Fruit fly (Drosophila melanogaster) whole organism, embryonic: ENCODE data around the gene APC4.
A peak's percentile ranks its signal among the peaks of the same experiment; 100 is the strongest.

ENCODE experiments used
- BEAF-32 ChIP-seq: fragments of 200-800 bp; sonication (Bioruptor generic); optimal IDR thresholded peaks from 3 replicates; lab custom pipeline; 2017; ENCODE audit warnings: missing biosample characterization, missing genetic modification characterization, mild to moderate bottlenecking, moderate library complexity, missing genetic modification reagents
- Bgb ChIP-seq: fragments of 200-800 bp; sonication (Bioruptor generic); IDR thresholded peaks from 2 replicates; pipeline ENCODE4 v1.3.6; 2022; ENCODE audit warnings: missing biosample characterization, missing genetic modification characterization; ENCODE audit not compliant: partially characterized antibody
- Blimp-1 ChIP-seq: fragments of 200-800 bp; sonication (Bioruptor generic); optimal IDR thresholded peaks from 3 replicates; lab custom pipeline; 2018; ENCODE audit warnings: missing biosample characterization, missing genetic modification characterization, mild to moderate bottlenecking, moderate library complexity, missing genetic modification reagents
- CG10267 ChIP-seq: fragments of 200-800 bp; sonication (Bioruptor generic); optimal IDR thresholded peaks from 2 replicates; lab custom pipeline; 2018; ENCODE audit warnings: missing biosample characterization, mild to moderate bottlenecking, missing genetic modification characterization, moderate library complexity
- CG10321 ChIP-seq: fragments of 200-800 bp; sonication (Bioruptor generic); IDR thresholded peaks from 2 replicates; pipeline ENCODE4 v1.3.6; 2022; ENCODE audit warnings: missing biosample characterization, missing genetic modification characterization
- CG10654 ChIP-seq: fragments of 200-800 bp; sonication (Bioruptor generic); optimal IDR thresholded peaks from 2 replicates; lab custom pipeline; 2016; ENCODE audit warnings: missing biosample characterization, missing genetic modification characterization
- CG11398 ChIP-seq: fragments of 200-800 bp; sonication (Bioruptor generic); optimal IDR thresholded peaks from 2 replicates; lab custom pipeline; 2016; ENCODE audit warnings: missing biosample characterization, missing genetic modification characterization
- CG11504 ChIP-seq: fragments of 200-800 bp; sonication (Bioruptor generic); optimal IDR thresholded peaks from 3 replicates; lab custom pipeline; 2019; ENCODE audit warnings: missing biosample characterization, mild to moderate bottlenecking, missing genetic modification characterization, moderate library complexity
- CG11695 ChIP-seq: fragments of 200-800 bp; sonication (Bioruptor generic); IDR thresholded peaks from 3 replicates; pipeline ENCODE4 v1.3.6; 2022; ENCODE audit warnings: missing biosample characterization, missing genetic modification characterization
- CG12659 ChIP-seq: fragments of 200-800 bp; sonication (Bioruptor generic); optimal IDR thresholded peaks from 3 replicates; lab custom pipeline; 2017; ENCODE audit warnings: mild to moderate bottlenecking, missing biosample characterization, missing genetic modification reagents, missing genetic modification characterization
- CG15514 ChIP-seq: fragments of 200-800 bp; sonication (Bioruptor generic); optimal IDR thresholded peaks from 3 replicates; lab custom pipeline; 2017; ENCODE audit warnings: missing biosample characterization, missing genetic modification characterization, mild to moderate bottlenecking, moderate library complexity, missing genetic modification reagents
- CG17359 ChIP-seq: fragments of 200-800 bp; sonication (Bioruptor generic); optimal IDR thresholded peaks from 3 replicates; lab custom pipeline; 2018; ENCODE audit warnings: missing biosample characterization, mild to moderate bottlenecking, missing genetic modification characterization, moderate library complexity
- CG17802 ChIP-seq: fragments of 200-800 bp; sonication (Bioruptor generic); optimal IDR thresholded peaks from 2 replicates; lab custom pipeline; 2018; ENCODE audit warnings: missing biosample characterization, mild to moderate bottlenecking, missing genetic modification characterization, moderate library complexity
- CG18011 ChIP-seq: fragments of 200-800 bp; sonication (Bioruptor generic); optimal IDR thresholded peaks from 2 replicates; lab custom pipeline; 2017; ENCODE audit warnings: missing biosample characterization, missing genetic modification characterization, mild to moderate bottlenecking, moderate library complexity, missing genotype
- CG43689 ChIP-seq: fragments of 200-800 bp; sonication (Bioruptor generic); IDR thresholded peaks from 2 replicates; pipeline ENCODE4 v1.3.6; 2022; ENCODE audit warnings: missing biosample characterization, missing genetic modification characterization
- CG7786 ChIP-seq: fragments of 200-800 bp; sonication (Bioruptor generic); optimal IDR thresholded peaks from 2 replicates; lab custom pipeline; 2016; ENCODE audit warnings: missing biosample characterization, missing genetic modification characterization
- CG8388 ChIP-seq: fragments of 200-800 bp; sonication (Bioruptor generic); optimal IDR thresholded peaks from 2 replicates; lab custom pipeline; 2019; ENCODE audit warnings: missing biosample characterization, mild to moderate bottlenecking, missing genetic modification characterization, moderate library complexity
- Dref ChIP-seq: fragments of 200-800 bp; sonication (Bioruptor generic); IDR thresholded peaks from 2 replicates; pipeline ENCODE4 v1.3.6; 2022; ENCODE audit warnings: missing biosample characterization, missing genetic modification characterization
- H2.0 ChIP-seq: fragments of 200-800 bp; sonication (Bioruptor generic); IDR thresholded peaks from 2 replicates; pipeline ENCODE4 v1.3.6; 2022; ENCODE audit warnings: missing biosample characterization, missing genetic modification characterization
- HLHmδ ChIP-seq: fragments of 200-800 bp; sonication (Bioruptor generic); optimal IDR thresholded peaks from 2 replicates; lab custom pipeline; 2018; ENCODE audit warnings: missing biosample characterization, mild to moderate bottlenecking, missing genetic modification characterization, moderate library complexity
- Hmx ChIP-seq: fragments of 200-800 bp; sonication (Bioruptor generic); optimal IDR thresholded peaks from 2 replicates; lab custom pipeline; 2016; ENCODE audit warnings: missing biosample characterization, missing genetic modification characterization
- Hsf ChIP-seq: fragments of 200-800 bp; sonication (Bioruptor generic); optimal IDR thresholded peaks from 3 replicates; lab custom pipeline; 2016; ENCODE audit warnings: missing biosample characterization, missing genetic modification characterization
- Kr ChIP-seq: fragments of 200-800 bp; sonication (Bioruptor generic); optimal IDR thresholded peaks from 2 replicates; lab custom pipeline; 2017; ENCODE audit warnings: missing biosample characterization, mild to moderate bottlenecking, missing genetic modification characterization
- Myb ChIP-seq: fragments of 200-800 bp; sonication (Bioruptor generic); optimal IDR thresholded peaks from 2 replicates; lab custom pipeline; 2016; ENCODE audit warnings: missing biosample characterization, missing genetic modification characterization
- Pdp1 ChIP-seq, 2 experiments: fragments of 200-800 bp; sonication (Bioruptor generic); optimal IDR thresholded peaks; 3 replicates each; lab custom pipeline; 2016; ENCODE audit warnings: missing biosample characterization in 2 of 2, missing genetic modification characterization in 2 of 2, mild to moderate bottlenecking in 1 of 2, moderate library complexity in 1 of 2
- Ravus ChIP-seq: fragments of 200-800 bp; sonication (Bioruptor generic); IDR thresholded peaks from 2 replicates; pipeline ENCODE4 v1.3.6; 2022; ENCODE audit warnings: missing biosample characterization, missing genetic modification characterization
- Rx ChIP-seq: fragments of 200-800 bp; sonication (Bioruptor generic); IDR thresholded peaks from 2 replicates; pipeline ENCODE4 v1.3.6; 2022; ENCODE audit warnings: missing biosample characterization, missing genetic modification characterization
- Ssrp ChIP-seq: fragments of 200-800 bp; sonication (Bioruptor generic); optimal IDR thresholded peaks from 2 replicates; lab custom pipeline; 2018; ENCODE audit warnings: missing biosample characterization, mild to moderate bottlenecking, missing genetic modification characterization, moderate library complexity
- Xrp1 ChIP-seq: fragments of 200-800 bp; sonication (Bioruptor generic); IDR thresholded peaks from 2 replicates; pipeline ENCODE4 v1.3.6; 2022; ENCODE audit warnings: missing biosample characterization, missing genetic modification characterization
- bigmax ChIP-seq: fragments of 200-800 bp; sonication (Bioruptor generic); optimal IDR thresholded peaks from 2 replicates; lab custom pipeline; 2018; ENCODE audit warnings: missing biosample characterization, mild to moderate bottlenecking, missing genetic modification characterization
- br ChIP-seq: fragments of >200 bp; optimal IDR thresholded peaks from 2 replicates; lab custom pipeline; 2017
- bsh ChIP-seq, 2 experiments: fragments of 200-800 bp; sonication (Bioruptor generic); optimal IDR thresholded peaks; 2 replicates each; lab custom pipeline; 2017 to 2018; ENCODE audit warnings: mild to moderate bottlenecking in 2 of 2, missing biosample characterization in 2 of 2, missing genetic modification characterization in 2 of 2, moderate library complexity in 1 of 2
- btn ChIP-seq: fragments of 200-800 bp; sonication (Bioruptor generic); optimal IDR thresholded peaks from 2 replicates; lab custom pipeline; 2016; ENCODE audit warnings: missing biosample characterization, missing genetic modification characterization
- da ChIP-seq: fragments of 200-800 bp; sonication (Bioruptor generic); optimal IDR thresholded peaks from 2 replicates; lab custom pipeline; 2016; ENCODE audit warnings: missing biosample characterization, missing genetic modification characterization
- ftz-f1 ChIP-seq: fragments of 200-800 bp; sonication (Bioruptor generic); optimal IDR thresholded peaks from 2 replicates; lab custom pipeline; 2016; ENCODE audit warnings: missing biosample characterization, missing genetic modification characterization
- gfzf ChIP-seq: fragments of 200-800 bp; sonication (Bioruptor generic); optimal IDR thresholded peaks from 2 replicates; lab custom pipeline; 2016; ENCODE audit warnings: missing biosample characterization, mild to moderate bottlenecking, missing genetic modification characterization, moderate library complexity
- jigr1 ChIP-seq: fragments of 200-800 bp; sonication (Bioruptor generic); IDR thresholded peaks from 3 replicates; pipeline ENCODE4 v1.3.6; 2022; ENCODE audit warnings: missing biosample characterization, missing genetic modification characterization
- kni ChIP-seq: fragments of 200-800 bp; sonication (Bioruptor generic); optimal IDR thresholded peaks from 3 replicates; lab custom pipeline; 2017; ENCODE audit warnings: mild to moderate bottlenecking, missing biosample characterization, missing genetic modification reagents, missing genetic modification characterization
- pzg ChIP-seq: fragments of 200-800 bp; sonication (Bioruptor generic); optimal IDR thresholded peaks from 3 replicates; lab custom pipeline; 2018; ENCODE audit warnings: missing biosample characterization, mild to moderate bottlenecking, missing genetic modification characterization, moderate library complexity
- ro ChIP-seq: fragments of 200-800 bp; sonication (Bioruptor generic); IDR thresholded peaks from 2 replicates; pipeline ENCODE4 v1.3.6; 2022; ENCODE audit warnings: missing biosample characterization, missing genetic modification characterization
- sens-2 ChIP-seq: fragments of 200-800 bp; sonication (Bioruptor generic); IDR thresholded peaks from 2 replicates; pipeline ENCODE4 v1.3.6; 2022; ENCODE audit warnings: missing biosample characterization, missing genetic modification characterization
- slp2 ChIP-seq: fragments of 200-800 bp; sonication (Bioruptor generic); optimal IDR thresholded peaks from 2 replicates; lab custom pipeline; 2016; ENCODE audit warnings: missing biosample characterization, missing genetic modification characterization
- sob ChIP-seq: fragments of 200-800 bp; sonication (Bioruptor generic); IDR thresholded peaks from 2 replicates; pipeline ENCODE4 v1.3.6; 2022; ENCODE audit warnings: missing biosample characterization, missing genetic modification characterization
- sqz ChIP-seq: fragments of 200-800 bp; sonication (Bioruptor generic); optimal IDR thresholded peaks from 3 replicates; lab custom pipeline; 2018; ENCODE audit warnings: missing biosample characterization, mild to moderate bottlenecking, missing genetic modification characterization
- ssp ChIP-seq: fragments of 200-800 bp; sonication (Bioruptor generic); IDR thresholded peaks from 2 replicates; pipeline ENCODE4 v1.3.6; 2022; ENCODE audit warnings: missing biosample characterization, missing genetic modification characterization
- tgo ChIP-seq: fragments of 200-800 bp; sonication (Bioruptor generic); IDR thresholded peaks from 3 replicates; pipeline ENCODE4 v1.3.6; 2022; ENCODE audit warnings: missing biosample characterization, missing genetic modification characterization
- tio ChIP-seq: fragments of 200-800 bp; sonication (Bioruptor generic); optimal IDR thresholded peaks from 2 replicates; lab custom pipeline; 2017; ENCODE audit warnings: missing biosample characterization, missing genetic modification characterization, inconsistent platforms
- tna ChIP-seq: fragments of 200-800 bp; sonication (Bioruptor generic); IDR thresholded peaks from 2 replicates; pipeline ENCODE4 v1.3.6; 2022; ENCODE audit warnings: missing biosample characterization, missing genetic modification characterization; ENCODE audit not compliant: partially characterized antibody
- tx ChIP-seq: fragments of 200-800 bp; sonication (Bioruptor generic); optimal IDR thresholded peaks from 2 replicates; lab custom pipeline; 2016; ENCODE audit warnings: missing biosample characterization, missing genetic modification characterization
- usp ChIP-seq: fragments of >200 bp; optimal IDR thresholded peaks from 2 replicates; lab custom pipeline; 2017; ENCODE audit warnings: missing biosample characterization, missing genetic modification characterization
- wor ChIP-seq: fragments of 200-800 bp; sonication (Bioruptor generic); IDR thresholded peaks from 2 replicates; pipeline ENCODE4 v1.3.6; 2022; ENCODE audit warnings: missing biosample characterization, missing genetic modification characterization
- yki ChIP-seq: fragments of >200 bp; optimal IDR thresholded peaks from 3 replicates; lab custom pipeline; 2018

APC4 gene

DNA sequence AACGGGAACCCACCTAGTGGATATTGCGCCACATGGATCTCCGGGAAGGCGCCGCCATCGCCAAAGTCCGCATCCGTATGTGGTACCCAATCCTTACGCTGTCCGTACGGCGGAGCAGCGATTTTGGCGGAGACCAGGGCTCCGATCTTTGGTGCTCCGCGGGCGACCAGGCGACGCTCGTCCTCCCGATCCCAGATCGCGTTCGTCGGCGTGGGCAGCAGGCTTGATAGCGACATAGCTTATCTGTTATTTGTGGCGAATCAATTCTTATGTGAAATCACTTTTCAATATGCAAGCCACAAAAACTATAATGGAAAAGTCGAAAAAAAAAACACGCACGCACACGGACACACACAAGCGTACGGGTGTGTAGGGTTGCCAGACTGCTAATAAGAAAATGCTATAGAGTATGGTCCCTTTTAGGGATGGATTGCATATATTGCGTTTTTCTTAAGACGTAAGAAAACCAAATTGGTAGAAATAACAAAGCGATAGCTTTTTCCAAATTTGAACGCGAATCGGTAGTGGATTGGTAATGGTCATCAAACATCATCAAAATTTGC is 23.6 kb downstream of the APC4 start, which contains the start of gene Bx42 (continued):
- TF ChIP-seq HLHmδ (GFP tag; lab: Kevin White, UChicago), result no peak
- no peak for TF ChIP-seq Xrp1 (GFP tag; lab: Robert Waterston, UW)
- no peak for TF ChIP-seq sqz (GFP tag; lab: Kevin White, UChicago)
- TF ChIP-seq usp (GFP tag; lab: Kevin White, UChicago), result no peak
- no peak for TF ChIP-seq wor
- TF ChIP-seq tna (GFP tag; lab: Robert Waterston, UW), result no peak
- no peak for TF ChIP-seq br
- no peak for TF ChIP-seq sob (GFP tag; lab: Robert Waterston, UW)
- TF ChIP-seq Hmx (GFP tag; lab: Kevin White, UChicago), result no peak
- TF ChIP-seq ro, result no peak
- TF ChIP-seq CG11398 (GFP tag; lab: Kevin White, UChicago), result no peak
- TF ChIP-seq Bgb (GFP tag; lab: Robert Waterston, UW), result no peak
- TF ChIP-seq btn (GFP tag; lab: Kevin White, UChicago), result no peak
- peak; percentile 5 for TF ChIP-seq Myb (GFP tag; lab: Kevin White, UChicago)
- no peak for TF ChIP-seq jigr1
- TF ChIP-seq bsh (GFP tag; optimal IDR thresholded peaks at IDR 0.05; lab: Kevin White, UChicago), result no peak
- TF ChIP-seq CG18011, result no peak
- TF ChIP-seq Blimp-1 (GFP tag; lab: Kevin White, UChicago), result no peak
- no peak for TF ChIP-seq ftz-f1 (GFP tag; lab: Kevin White, UChicago)
- no peak for TF ChIP-seq CG43689 (GFP tag; lab: Robert Waterston, UW)
- TF ChIP-seq CG11695 (GFP tag; lab: Robert Waterston, UW), result no peak
- TF ChIP-seq Hsf (GFP tag; lab: Kevin White, UChicago), result no peak
- no peak for TF ChIP-seq Ravus (GFP tag; lab: Robert Waterston, UW)
- peak; percentile 4 for TF ChIP-seq CG10267 (tag; lab: Kevin White, UChicago)
- no peak for TF ChIP-seq CG8388
- TF ChIP-seq sens-2 (GFP tag; lab: Robert Waterston, UW), result no peak
- no peak for TF ChIP-seq CG10654 (GFP tag; lab: Kevin White, UChicago)
- TF ChIP-seq CG7786 (GFP tag; lab: Kevin White, UChicago), result no peak
- TF ChIP-seq CG11504 (tag; lab: Kevin White, UChicago), result no peak
- peak; percentile 32 for TF ChIP-seq tio (GFP tag; lab: Kevin White, UChicago)
- TF ChIP-seq CG10321 (GFP tag; lab: Robert Waterston, UW), result no peak
- TF ChIP-seq CG15514 (GFP tag; lab: Kevin White, UChicago), result no peak
- TF ChIP-seq Ssrp (tag; lab: Kevin White, UChicago), result no peak
- TF ChIP-seq H2.0, result no peak
- TF ChIP-seq gfzf (GFP tag; lab: Kevin White, UChicago), result peak; percentile 77
- no peak for TF ChIP-seq tx (GFP tag; lab: Kevin White, UChicago)
- TF ChIP-seq Kr, result no peak
- TF ChIP-seq tgo (GFP tag; lab: Robert Waterston, UW), result no peak
- TF ChIP-seq BEAF-32 (GFP tag; lab: Kevin White, UChicago), result no peak
- no peak for TF ChIP-seq CG17359 (tag; lab: Kevin White, UChicago)
- TF ChIP-seq CG17802, result no peak
- TF ChIP-seq CG12659 (GFP tag; lab: Kevin White, UChicago), result no peak
- no peak for TF ChIP-seq Rx (GFP tag; lab: Robert Waterston, UW)
- no peak for TF ChIP-seq da (GFP tag; lab: Kevin White, UChicago)
- peak; percentile 57 for TF ChIP-seq pzg (GFP tag; lab: Kevin White, UChicago)
- TF ChIP-seq yki, result no peak
- peak; percentile 38; the same call in 1 of the 2 replicates for TF ChIP-seq Dref (GFP tag; lab: Robert Waterston, UW)
- no peak for TF ChIP-seq slp2 (GFP tag; lab: Kevin White, UChicago)
- no peak for TF ChIP-seq ssp (GFP tag; lab: Robert Waterston, UW)
- TF ChIP-seq bigmax, result no peak
- no peak for TF ChIP-seq kni (GFP tag; lab: Kevin White, UChicago)
- TF ChIP-seq Pdp1 (GFP tag; optimal IDR thresholded peaks at IDR 0.05; lab: Kevin White, UChicago), result peak in 1 of 2 experiments; percentile 27
